Worm (Caenorhabditis elegans) whole organism, L3 larva: ENCODE results near the gene F59D12.2.
A peak's percentile ranks its signal among the peaks of the same experiment; 100 is the strongest.

Source experiments
- ZK546.5 ChIP-seq: sonication (generic microtip); optimal IDR thresholded peaks from 2 replicates; lab custom pipeline; 2017; ENCODE audit warnings: missing biosample characterization, missing genetic modification characterization
- aly-2 ChIP-seq: fragments of 150-350 bp; optimal IDR thresholded peaks from 2 replicates; lab custom pipeline; 2014; ENCODE audit warnings: missing biosample characterization, missing genetic modification characterization
- ceh-28 ChIP-seq: fragments of 150-350 bp; optimal IDR thresholded peaks from 2 replicates; lab custom pipeline; 2014; ENCODE audit warnings: missing biosample characterization, missing genetic modification reagents, missing genetic modification characterization
- ceh-82 ChIP-seq: fragments of 150-350 bp; optimal IDR thresholded peaks from 2 replicates; lab custom pipeline; 2014; ENCODE audit warnings: missing biosample characterization, missing genetic modification characterization
- daf-12 ChIP-seq: fragments of 150-350 bp; optimal IDR thresholded peaks from 2 replicates; lab custom pipeline; 2014; ENCODE audit warnings: missing biosample characterization, missing genetic modification reagents, missing genetic modification characterization
- egl-27 ChIP-seq: sonication (generic microtip); optimal IDR thresholded peaks from 4 replicates; lab custom pipeline; 2017; ENCODE audit warnings: missing biosample characterization, missing genetic modification reagents, missing genetic modification characterization
- elt-1 ChIP-seq: fragments of 150-350 bp; optimal IDR thresholded peaks from 2 replicates; lab custom pipeline; 2014; ENCODE audit warnings: missing biosample characterization, missing genetic modification characterization
- elt-2 ChIP-seq: sonication (generic microtip); optimal IDR thresholded peaks from 2 replicates; lab custom pipeline; 2016; ENCODE audit warnings: missing genetic modification reagents, mild to moderate bottlenecking, missing genetic modification characterization, missing compliant biosample characterization
- fkh-10 ChIP-seq: sonication (generic microtip); optimal IDR thresholded peaks from 2 replicates; lab custom pipeline; 2017; ENCODE audit warnings: missing biosample characterization, missing genetic modification reagents, missing genetic modification characterization
- fkh-2 ChIP-seq: fragments of 150-350 bp; optimal IDR thresholded peaks from 2 replicates; lab custom pipeline; 2014; ENCODE audit warnings: missing biosample characterization, missing genetic modification reagents, missing genetic modification characterization
- hmg-11 ChIP-seq: sonication (generic microtip); optimal IDR thresholded peaks from 2 replicates; lab custom pipeline; 2016; ENCODE audit warnings: missing genetic modification characterization, missing compliant biosample characterization
- lin-15B ChIP-seq: fragments of 150-350 bp; optimal IDR thresholded peaks from 2 replicates; lab custom pipeline; 2014; ENCODE audit warnings: missing biosample characterization, missing genetic modification characterization
- lin-39 ChIP-seq: fragments of 150-350 bp; optimal IDR thresholded peaks from 2 replicates; lab custom pipeline; 2018; ENCODE audit warnings: missing biosample characterization, missing genetic modification reagents, missing genetic modification characterization
- lsy-12 ChIP-seq: sonication (generic microtip); optimal IDR thresholded peaks from 2 replicates; lab custom pipeline; 2016; ENCODE audit warnings: mild to moderate bottlenecking, missing genetic modification characterization, missing compliant biosample characterization
- mml-1 ChIP-seq: fragments of 150-350 bp; sonication (generic microtip); optimal IDR thresholded peaks from 3 replicates; lab custom pipeline; 2014; ENCODE audit warnings: missing biosample characterization, missing genetic modification characterization
- nfya-1 ChIP-seq: sonication (generic microtip); optimal IDR thresholded peaks from 2 replicates; lab custom pipeline; 2017; ENCODE audit warnings: missing genetic modification characterization, mild to moderate bottlenecking, missing compliant biosample characterization, antibody characterized with exemption, moderate library complexity; ENCODE audit not compliant: insufficient read depth
- nhr-12 ChIP-seq: fragments of 150-350 bp; optimal IDR thresholded peaks from 2 replicates; lab custom pipeline; 2014; ENCODE audit warnings: missing biosample characterization, missing genetic modification characterization
- nhr-237 ChIP-seq: fragments of 150-350 bp; optimal IDR thresholded peaks from 2 replicates; lab custom pipeline; 2014; ENCODE audit warnings: missing biosample characterization, missing genetic modification characterization
- nhr-28 ChIP-seq: fragments of 150-350 bp; optimal IDR thresholded peaks from 2 replicates; lab custom pipeline; 2014; ENCODE audit warnings: missing biosample characterization, missing genetic modification characterization
- nhr-67 ChIP-seq: fragments of 150-350 bp; optimal IDR thresholded peaks from 2 replicates; lab custom pipeline; 2014; ENCODE audit warnings: missing biosample characterization, missing genetic modification characterization
- nhr-77 ChIP-seq: fragments of 150-350 bp; optimal IDR thresholded peaks from 2 replicates; lab custom pipeline; 2014; ENCODE audit warnings: missing biosample characterization, missing genetic modification characterization
- pha-4 ChIP-seq: fragments of 150-350 bp; optimal IDR thresholded peaks from 2 replicates; lab custom pipeline; 2014; ENCODE audit warnings: missing biosample characterization, missing genetic modification reagents, missing genetic modification characterization
- pqm-1 ChIP-seq: fragments of 150-350 bp; optimal IDR thresholded peaks from 2 replicates; lab custom pipeline; 2017; ENCODE audit warnings: missing biosample characterization, missing genetic modification characterization, inconsistent platforms
- sea-2 ChIP-seq: fragments of 150-350 bp; sonication (generic microtip); optimal IDR thresholded peaks from 4 replicates; lab custom pipeline; 2014; ENCODE audit warnings: missing biosample characterization, missing genetic modification reagents, missing genetic modification characterization
- skn-1 ChIP-seq: fragments of 150-350 bp; optimal IDR thresholded peaks from 2 replicates; lab custom pipeline; 2014; ENCODE audit warnings: missing biosample characterization, missing genetic modification characterization
- snpc-4 ChIP-seq: fragments of 150-350 bp; optimal IDR thresholded peaks from 2 replicates; lab custom pipeline; 2014; ENCODE audit warnings: missing biosample characterization, missing genetic modification characterization
- unc-39 ChIP-seq: sonication (generic microtip); optimal IDR thresholded peaks from 4 replicates; lab custom pipeline; 2017; ENCODE audit warnings: missing biosample characterization, missing genetic modification characterization
- zag-1 ChIP-seq: fragments of 150-350 bp; optimal IDR thresholded peaks from 2 replicates; lab custom pipeline; 2014; ENCODE audit warnings: missing biosample characterization, missing genetic modification characterization
- ztf-11 ChIP-seq: fragments of 150-350 bp; optimal IDR thresholded peaks from 2 replicates; lab custom pipeline; 2014; ENCODE audit warnings: missing biosample characterization, missing genetic modification characterization
- ztf-4 ChIP-seq: fragments of 150-350 bp; optimal IDR thresholded peaks from 2 replicates; lab custom pipeline; 2014; ENCODE audit warnings: missing biosample characterization, missing genetic modification characterization

F59D12.2 gene

ce11 chrX:15696400-15696799, 20.9 kb upstream of the F59D12.2 start, which contains the start of gene ZK662.2:
Gene ZK662.2, plus strand, starts transcription at chrX:15696700.
- TF ChIP-seq pha-4 (tag; lab: Kevin White, UChicago): peak; percentile 39
- TF ChIP-seq lsy-12 (tag; lab: Kevin White, UChicago): no peak

- TF ChIP-seq lsy-12 (tag; lab: Kevin White, UChicago) (no peak), skn-1 (tag; lab: Kevin White, UChicago) (no peak), nhr-77 (tag; lab: Kevin White, UChicago) (no peak), nhr-28 (tag; lab: Kevin White, UChicago) (no peak), aly-2 (tag; lab: Kevin White, UChicago) (no peak), ZK546.5 (no peak), ztf-4 (no peak), unc-39 (no peak), nhr-237 (no peak), nhr-67 (tag; lab: Kevin White, UChicago) (no peak), nfya-1 (tag; lab: Kevin White, UChicago) (no peak), fkh-10 (no peak), nhr-12 (tag; lab: Kevin White, UChicago) (no peak), pqm-1 (tag; lab: Kevin White, UChicago) (no peak), snpc-4 (tag; lab: Kevin White, UChicago) (no peak), elt-1 (no peak), mml-1 (tag; lab: Kevin White, UChicago) (no peak)
Measured at ce11 chrX:15693466-15693865, 17.9 kb upstream of the F59D12.2 start.

- no peak for TF ChIP-seq ceh-28 (tag; lab: Kevin White, UChicago)
- peak; percentile 21 for TF ChIP-seq pha-4 (tag; lab: Kevin White, UChicago)
- no peak for TF ChIP-seq ztf-11 (tag; lab: Kevin White, UChicago)
- TF ChIP-seq pqm-1 (tag; lab: Kevin White, UChicago): peak; percentile 61
- TF ChIP-seq daf-12: no peak
- TF ChIP-seq hmg-11 (tag; lab: Kevin White, UChicago): peak; percentile 1
- peak; percentile 61 for TF ChIP-seq elt-2 (tag; lab: Kevin White, UChicago)
- TF ChIP-seq lin-15B (tag; lab: Kevin White, UChicago): no peak
- TF ChIP-seq, all 47 proteins: peak for 4
Measured at ce11 chrX:15689244-15689643, 13.7 kb upstream of the F59D12.2 start, which contains the start of gene C03H12.1. Gene C03H12.1, plus strand, starts transcription at chrX:15689449.

- TF ChIP-seq sea-2 (GFP tag; lab: Kevin White, UChicago): no peak
- TF ChIP-seq lin-15B (tag; lab: Kevin White, UChicago): no peak
- no peak for TF ChIP-seq egl-27 (tag; lab: Kevin White, UChicago)
- TF ChIP-seq daf-12: no peak
- TF ChIP-seq nhr-28 (tag; lab: Kevin White, UChicago): no peak
Measured at ce11 chrX:15681393-15681792, 5.9 kb upstream of the F59D12.2 start, which contains the start of gene gpn-1. Gene gpn-1, plus strand, starts transcription at chrX:15681693.

- TF ChIP-seq ceh-82 (no peak), lsy-12 (tag; lab: Kevin White, UChicago) (no peak), fkh-2 (tag; lab: Kevin White, UChicago) (no peak)
Measured at ce11 chrX:15668695-15669094, 6.8 kb downstream of the F59D12.2 start.

- peak; percentile 9 for TF ChIP-seq lin-39
- TF ChIP-seq zag-1 (tag; lab: Kevin White, UChicago): no peak
Measured at ce11 chrX:15668053-15668599, 7.4 kb downstream of the F59D12.2 start.

ce11 chrX:15666169-15666811, 9.2 kb downstream of the F59D12.2 start, which contains the start of gene pcdr-1:
Gene pcdr-1, plus strand, starts transcription at chrX:15666761.
- peak; percentile 7 for TF ChIP-seq nfya-1 (tag; lab: Kevin White, UChicago)
- TF ChIP-seq daf-12: no peak
